Fruit fly (Drosophila melanogaster) whole organism, embryonic: ENCODE measurements around the gene CG11396.

Experiments
- B-H1 ChIP-seq: fragments of 200-800 bp; sonication (Bioruptor generic); IDR thresholded peaks from 3 replicates; pipeline ENCODE4 v1.3.6; 2022; ENCODE audit warnings: missing biosample characterization, missing genetic modification characterization
- Bteb2 ChIP-seq: fragments of 200-800 bp; sonication (Bioruptor generic); optimal IDR thresholded peaks from 2 replicates; lab custom pipeline; 2016; ENCODE audit warnings: missing biosample characterization, missing genetic modification characterization
- CG10979 ChIP-seq: fragments of 200-800 bp; sonication (Bioruptor generic); optimal IDR thresholded peaks from 2 replicates; lab custom pipeline; 2018; ENCODE audit warnings: missing biosample characterization, mild to moderate bottlenecking, missing genetic modification characterization, moderate library complexity
- CG12104 ChIP-seq: fragments of 200-800 bp; sonication (Bioruptor generic); optimal IDR thresholded peaks from 3 replicates; lab custom pipeline; 2016; ENCODE audit warnings: missing biosample characterization, missing genetic modification characterization
- CG12299 ChIP-seq: fragments of 200-800 bp; sonication (Bioruptor generic); optimal IDR thresholded peaks from 2 replicates; lab custom pipeline; 2018; ENCODE audit warnings: missing biosample characterization, mild to moderate bottlenecking, missing genetic modification characterization
- CG12659 ChIP-seq: fragments of 200-800 bp; sonication (Bioruptor generic); optimal IDR thresholded peaks from 3 replicates; lab custom pipeline; 2017; ENCODE audit warnings: mild to moderate bottlenecking, missing biosample characterization, missing genetic modification reagents, missing genetic modification characterization
- CG13624 ChIP-seq: fragments of 200-800 bp; sonication (Bioruptor generic); optimal IDR thresholded peaks from 2 replicates; lab custom pipeline; 2016; ENCODE audit warnings: missing biosample characterization, missing genetic modification characterization
- CG13775 ChIP-seq: fragments of 200-800 bp; sonication (Bioruptor generic); optimal IDR thresholded peaks from 3 replicates; lab custom pipeline; 2017; ENCODE audit warnings: missing biosample characterization, mild to moderate bottlenecking, missing genetic modification characterization
- CG14014 ChIP-seq: fragments of 200-800 bp; sonication (Bioruptor generic); IDR thresholded peaks from 2 replicates; pipeline ENCODE4 v1.3.6; 2022; ENCODE audit warnings: missing biosample characterization, missing genetic modification characterization
- CG1602 ChIP-seq: fragments of 200-800 bp; sonication (Bioruptor generic); optimal IDR thresholded peaks from 3 replicates; lab custom pipeline; 2016; ENCODE audit warnings: missing biosample characterization, missing genetic modification characterization
- CG16813 ChIP-seq: fragments of 200-800 bp; sonication (Bioruptor generic); IDR thresholded peaks from 3 replicates; pipeline ENCODE4 v1.3.6; 2022; ENCODE audit warnings: missing biosample characterization, missing genetic modification characterization; ENCODE audit not compliant: partially characterized antibody
- CG2129 ChIP-seq: fragments of 200-800 bp; sonication (Bioruptor generic); IDR thresholded peaks from 2 replicates; pipeline ENCODE4 v1.3.6; 2022; ENCODE audit warnings: missing biosample characterization, missing genetic modification characterization; ENCODE audit not compliant: partially characterized antibody
- CG2712 ChIP-seq: fragments of 200-800 bp; optimal IDR thresholded peaks from 3 replicates; lab custom pipeline; 2019; ENCODE audit warnings: missing biosample characterization, mild to moderate bottlenecking, missing genetic modification characterization, moderate library complexity
- CG34376 ChIP-seq: fragments of 200-800 bp; sonication (Bioruptor generic); optimal IDR thresholded peaks from 2 replicates; lab custom pipeline; 2018; ENCODE audit warnings: missing biosample characterization, mild to moderate bottlenecking, missing genetic modification characterization
- CG4617 ChIP-seq: fragments of 200-800 bp; sonication (Bioruptor generic); optimal IDR thresholded peaks from 3 replicates; lab custom pipeline; 2016; ENCODE audit warnings: missing biosample characterization, missing genetic modification characterization, borderline replicate concordance
- CG5180 ChIP-seq: fragments of 200-800 bp; sonication (Bioruptor generic); optimal IDR thresholded peaks from 3 replicates; lab custom pipeline; 2017; ENCODE audit warnings: missing biosample characterization, missing genetic modification characterization, mild to moderate bottlenecking, moderate library complexity, missing genetic modification reagents
- CG7271 ChIP-seq: fragments of 200-800 bp; sonication (Bioruptor generic); optimal IDR thresholded peaks from 2 replicates; lab custom pipeline; 2018; ENCODE audit warnings: missing biosample characterization, mild to moderate bottlenecking, missing genetic modification characterization, moderate library complexity
- CG7987 ChIP-seq: fragments of 200-800 bp; sonication (Bioruptor generic); optimal IDR thresholded peaks from 2 replicates; lab custom pipeline; 2018; ENCODE audit warnings: missing biosample characterization, mild to moderate bottlenecking, missing genetic modification characterization, moderate library complexity
- CG8290 ChIP-seq, 3 experiments: fragments of 200-800 bp; sonication (Bioruptor generic); optimal IDR thresholded peaks; 2 replicates each; lab custom pipeline; 2016 to 2019; ENCODE audit warnings: missing biosample characterization in 3 of 3, missing genetic modification characterization in 3 of 3, mild to moderate bottlenecking in 2 of 3, moderate library complexity in 1 of 3
- CG8944 ChIP-seq: fragments of 200-800 bp; sonication (Bioruptor generic); optimal IDR thresholded peaks from 3 replicates; lab custom pipeline; 2016; ENCODE audit warnings: missing biosample characterization, missing genetic modification characterization
- CG9932 ChIP-seq: fragments of 200-800 bp; sonication (Bioruptor generic); IDR thresholded peaks from 2 replicates; pipeline ENCODE4 v1.3.6; 2022; ENCODE audit warnings: missing biosample characterization, missing genetic modification characterization
- Dll ChIP-seq: fragments of 200-800 bp; sonication (Bioruptor generic); IDR thresholded peaks from 4 replicates; pipeline ENCODE4 v1.3.6; 2022; ENCODE audit warnings: missing biosample characterization, missing genetic modification characterization; ENCODE audit not compliant: partially characterized antibody
- Doc3 ChIP-seq: fragments of 200-800 bp; sonication (Bioruptor generic); IDR thresholded peaks from 3 replicates; pipeline ENCODE4 v1.3.6; 2022; ENCODE audit warnings: missing biosample characterization, missing genetic modification characterization; ENCODE audit not compliant: partially characterized antibody
- Dp ChIP-seq: fragments of 200-800 bp; sonication (Bioruptor generic); optimal IDR thresholded peaks from 2 replicates; lab custom pipeline; 2018; ENCODE audit warnings: missing biosample characterization, mild to moderate bottlenecking, missing genetic modification characterization, moderate library complexity
- Ets65A ChIP-seq: fragments of 200-800 bp; sonication (Bioruptor generic); peaks from one replicate; lab custom pipeline; 2016; ENCODE audit warnings: missing biosample characterization, missing genetic modification characterization
- HmgZ ChIP-seq: fragments of 200-800 bp; sonication (Bioruptor generic); optimal IDR thresholded peaks from 2 replicates; lab custom pipeline; 2018; ENCODE audit warnings: missing biosample characterization, mild to moderate bottlenecking, missing genetic modification characterization
- Hmr ChIP-seq: fragments of 200-800 bp; sonication (Bioruptor generic); optimal IDR thresholded peaks from 3 replicates; lab custom pipeline; 2017; ENCODE audit warnings: mild to moderate bottlenecking, missing biosample characterization, missing genetic modification reagents, missing genetic modification characterization
- Jarid2 ChIP-seq: fragments of 200-800 bp; sonication (Bioruptor generic); optimal IDR thresholded peaks from 3 replicates; lab custom pipeline; 2017; ENCODE audit warnings: mild to moderate bottlenecking, missing biosample characterization, missing genetic modification reagents, missing genetic modification characterization
- MBD-R2 ChIP-seq: fragments of 200-800 bp; sonication (Bioruptor generic); IDR thresholded peaks from 2 replicates; pipeline ENCODE4 v1.3.6; 2022; ENCODE audit warnings: missing biosample characterization, missing genetic modification characterization
- Pdp1 ChIP-seq, 2 experiments: fragments of 200-800 bp; sonication (Bioruptor generic); optimal IDR thresholded peaks; 3 replicates each; lab custom pipeline; 2016; ENCODE audit warnings: missing biosample characterization in 2 of 2, missing genetic modification characterization in 2 of 2, mild to moderate bottlenecking in 1 of 2, moderate library complexity in 1 of 2
- Trl ChIP-seq, 3 experiments: fragments of >200 bp in 2 of 3; fragments of 200-800 bp in 1 of 3; sonication (Bioruptor generic) in 1 of 3; optimal IDR thresholded peaks; 2 replicates in 1 of 3; 3 replicates in 2 of 3; lab custom pipeline; 2016 to 2017; ENCODE audit warnings: missing biosample characterization in 1 of 3, missing genetic modification characterization in 1 of 3
- ap ChIP-seq: fragments of 200-800 bp; sonication (Bioruptor generic); IDR thresholded peaks from 2 replicates; pipeline ENCODE4 v1.3.6; 2022; ENCODE audit warnings: missing biosample characterization, missing genetic modification characterization
- ato ChIP-seq: fragments of 200-800 bp; sonication (Bioruptor generic); IDR thresholded peaks from 2 replicates; pipeline ENCODE4 v1.3.6; 2022; ENCODE audit warnings: missing biosample characterization, missing genetic modification characterization; ENCODE audit not compliant: partially characterized antibody
- bbx ChIP-seq: fragments of 200-800 bp; sonication (Bioruptor generic); IDR thresholded peaks from 2 replicates; pipeline ENCODE4 v1.3.6; 2022; ENCODE audit warnings: missing biosample characterization, missing genetic modification characterization; ENCODE audit not compliant: partially characterized antibody
- ems ChIP-seq: fragments of 200-800 bp; sonication (Bioruptor generic); optimal IDR thresholded peaks from 3 replicates; lab custom pipeline; 2016; ENCODE audit warnings: missing biosample characterization, missing genetic modification characterization
- eyg ChIP-seq: fragments of 200-800 bp; sonication (Bioruptor generic); optimal IDR thresholded peaks from 3 replicates; lab custom pipeline; 2016; ENCODE audit warnings: missing biosample characterization, missing genetic modification characterization
- lilli ChIP-seq: fragments of 200-800 bp; sonication (Bioruptor generic); optimal IDR thresholded peaks from 3 replicates; lab custom pipeline; 2016; ENCODE audit warnings: missing biosample characterization, missing genetic modification characterization
- phol ChIP-seq: fragments of 200-800 bp; sonication (Bioruptor generic); optimal IDR thresholded peaks from 3 replicates; lab custom pipeline; 2018; ENCODE audit warnings: missing biosample characterization, mild to moderate bottlenecking, missing genetic modification characterization, moderate library complexity
- pzg ChIP-seq: fragments of 200-800 bp; sonication (Bioruptor generic); optimal IDR thresholded peaks from 3 replicates; lab custom pipeline; 2018; ENCODE audit warnings: missing biosample characterization, mild to moderate bottlenecking, missing genetic modification characterization, moderate library complexity
- row ChIP-seq: fragments of 200-800 bp; sonication (Bioruptor generic); IDR thresholded peaks from 3 replicates; pipeline ENCODE4 v1.3.6; 2022; ENCODE audit warnings: missing biosample characterization, missing genetic modification characterization
- sna ChIP-seq: fragments of 200-800 bp; sonication (Bioruptor generic); IDR thresholded peaks from 2 replicates; pipeline ENCODE4 v1.3.6; 2022; ENCODE audit warnings: missing biosample characterization, missing genetic modification characterization; ENCODE audit not compliant: partially characterized antibody
- sug ChIP-seq: fragments of 200-800 bp; optimal IDR thresholded peaks from 2 replicates; lab custom pipeline; 2019; ENCODE audit warnings: missing biosample characterization, mild to moderate bottlenecking, missing genetic modification characterization, moderate library complexity
- tna ChIP-seq: fragments of 200-800 bp; sonication (Bioruptor generic); IDR thresholded peaks from 2 replicates; pipeline ENCODE4 v1.3.6; 2022; ENCODE audit warnings: missing biosample characterization, missing genetic modification characterization; ENCODE audit not compliant: partially characterized antibody
- trem ChIP-seq: fragments of 200-800 bp; optimal IDR thresholded peaks from 3 replicates; lab custom pipeline; 2019; ENCODE audit warnings: missing biosample characterization, mild to moderate bottlenecking, missing genetic modification characterization, moderate library complexity
- trh ChIP-seq: fragments of 200-800 bp; sonication (Bioruptor generic); optimal IDR thresholded peaks from 2 replicates; lab custom pipeline; 2016; ENCODE audit warnings: missing biosample characterization, missing genetic modification characterization
- unc-4 ChIP-seq: fragments of 200-800 bp; sonication (Bioruptor generic); IDR thresholded peaks from 2 replicates; pipeline ENCODE4 v1.3.6; 2022; ENCODE audit warnings: missing biosample characterization, missing genetic modification characterization; ENCODE audit not compliant: partially characterized antibody
- zen ChIP-seq: fragments of 200-800 bp; sonication (Bioruptor generic); optimal IDR thresholded peaks from 3 replicates; lab custom pipeline; 2018; ENCODE audit warnings: missing biosample characterization, mild to moderate bottlenecking, missing genetic modification characterization, moderate library complexity
- zfh1 ChIP-seq: fragments of 200-800 bp; sonication (Bioruptor generic); IDR thresholded peaks from 3 replicates; pipeline ENCODE4 v1.3.6; 2022; ENCODE audit warnings: missing biosample characterization, missing genetic modification characterization

Gene CG11396

DNA sequence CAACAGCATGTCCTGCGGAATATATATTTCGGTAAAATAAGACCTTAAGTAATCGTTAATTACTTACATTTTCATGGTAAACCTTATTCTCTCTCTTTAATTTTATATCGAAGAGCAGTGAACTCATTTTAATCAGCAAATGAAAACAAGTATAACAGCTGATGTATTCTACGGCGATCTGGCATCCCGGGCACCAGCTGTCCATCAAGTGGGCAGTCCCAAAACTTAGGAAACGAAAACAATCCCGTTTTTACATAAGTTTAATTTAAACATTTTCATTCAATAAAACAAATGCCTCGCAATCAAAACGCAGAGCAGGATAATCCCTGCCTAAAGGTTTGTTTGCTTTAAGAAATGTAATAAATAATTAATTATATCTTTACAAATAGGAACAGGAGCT is 18.6 kb downstream of the CG11396 start, which contains the start of the genes CG4074 and CG4186 (continued):
- 0 out of 3 replicates have a peak, but pooled peaks have one; percentile 4 for TF ChIP-seq zfh1 (GFP tag; lab: Robert Waterston, UW)
- no peak for TF ChIP-seq CG12104 (GFP tag; lab: Kevin White, UChicago)
- peak; percentile 28 for TF ChIP-seq Dp
- peak; percentile 25 for TF ChIP-seq HmgZ (tag; lab: Kevin White, UChicago)
- peak; percentile 32; the same call in 1 of the 3 replicates for TF ChIP-seq row (GFP tag; lab: Robert Waterston, UW)
- peak; percentile 4 for TF ChIP-seq CG10979
- TF ChIP-seq CG13775 (GFP tag; lab: Kevin White, UChicago), result no peak
- peak; percentile 52 for TF ChIP-seq sna (GFP tag; lab: Robert Waterston, UW)
- TF ChIP-seq CG8944 (GFP tag; lab: Kevin White, UChicago), result no peak
- peak; percentile 42 for TF ChIP-seq phol (tag; lab: Kevin White, UChicago)
- TF ChIP-seq Dll, result peak; percentile 13; the same call in 1 of the 4 replicates
- TF ChIP-seq Bteb2 (GFP tag; lab: Kevin White, UChicago), result no peak
- TF ChIP-seq CG14014, result no peak
- peak; percentile 17 for TF ChIP-seq zen (tag; lab: Kevin White, UChicago)
- TF ChIP-seq eyg (GFP tag; lab: Kevin White, UChicago), result no peak
- no peak for TF ChIP-seq CG12299 (tag; lab: Kevin White, UChicago)
- TF ChIP-seq CG12659 (GFP tag; lab: Kevin White, UChicago), result peak; percentile 43
- TF ChIP-seq Ets65A, result no peak
- TF ChIP-seq Hmr (GFP tag; lab: Kevin White, UChicago), result no peak
- TF ChIP-seq MBD-R2 (GFP tag; lab: Robert Waterston, UW), result peak; percentile 96
- peak; percentile 65 for TF ChIP-seq pzg (GFP tag; lab: Kevin White, UChicago)
- TF ChIP-seq trem, result peak; percentile 99
- no peak for TF ChIP-seq tna
- TF ChIP-seq CG2712, result peak; percentile 13
- TF ChIP-seq Jarid2 (GFP tag; lab: Kevin White, UChicago), result no peak
- no peak for TF ChIP-seq CG5180 (GFP tag; lab: Kevin White, UChicago)
- peak; percentile 11 for TF ChIP-seq CG8290 (GFP tag; optimal IDR thresholded peaks at IDR 0.05; lab: Kevin White, UChicago)
- TF ChIP-seq CG8290 (tag; optimal IDR thresholded peaks at IDR 0.05; lab: Kevin White, UChicago), result no peak
- no peak for TF ChIP-seq CG9932 (GFP tag; lab: Robert Waterston, UW)
- TF ChIP-seq CG16813 (GFP tag; lab: Robert Waterston, UW), result no peak
- no peak for TF ChIP-seq lilli (GFP tag; lab: Kevin White, UChicago)
- peak in 1 of 2 experiments; percentile 9 for TF ChIP-seq Trl (optimal IDR thresholded peaks at IDR 0.05; lab: Kevin White, UChicago)
- no peak for TF ChIP-seq Trl (GFP tag; optimal IDR thresholded peaks at IDR 0.05; lab: Kevin White, UChicago)
- no peak for TF ChIP-seq CG7271 (tag; lab: Kevin White, UChicago)
- peak; percentile 21 for TF ChIP-seq sug (tag; lab: Kevin White, UChicago)
- no peak for TF ChIP-seq ap
- TF ChIP-seq trh (GFP tag; lab: Kevin White, UChicago), result no peak
- no peak for TF ChIP-seq B-H1
- TF ChIP-seq CG13624 (GFP tag; lab: Kevin White, UChicago), result no peak
- peak; percentile 18 for TF ChIP-seq CG7987 (GFP tag; lab: Kevin White, UChicago)
- no peak for TF ChIP-seq bbx
- TF ChIP-seq CG34376 (GFP tag; lab: Kevin White, UChicago), result peak; percentile 9
- no peak for TF ChIP-seq CG2129 (GFP tag; lab: Robert Waterston, UW)
- TF ChIP-seq Pdp1 (GFP tag; optimal IDR thresholded peaks at IDR 0.05; lab: Kevin White, UChicago), result peak in 1 of 2 experiments; percentile 95
- TF ChIP-seq ato, result no peak
- TF ChIP-seq CG1602 (GFP tag; lab: Kevin White, UChicago), result no peak
- peak; percentile 17; the same call in 1 of the 3 replicates for TF ChIP-seq Doc3 (GFP tag; lab: Robert Waterston, UW)
- TF ChIP-seq unc-4 (GFP tag; lab: Robert Waterston, UW), result 0 out of 2 replicates have a peak, but pooled peaks have one; percentile 27
- no peak for TF ChIP-seq ems (GFP tag; lab: Kevin White, UChicago)
- peak; percentile 37 for TF ChIP-seq CG4617 (GFP tag; lab: Kevin White, UChicago)
